Worm (Caenorhabditis elegans) whole organism, young adult: ENCODE results near the gene C05D9.9.

Source experiments
- B0035.1 ChIP-seq: sonication (generic microtip); optimal IDR thresholded peaks from 2 replicates; lab custom pipeline; 2016; ENCODE audit warnings: missing genetic modification characterization, mild to moderate bottlenecking, missing compliant biosample characterization, missing genotype, missing genetic modification reagents
- C17E4.6 ChIP-seq: fragments of 200-800 bp; sonication (Bioruptor generic); IDR thresholded peaks from 2 replicates; pipeline ENCODE4 v1.3.6; 2022; ENCODE audit warnings: missing genetic modification reagents, missing genetic modification characterization, missing compliant biosample characterization
- F22D6.2 ChIP-seq: sonication (generic microtip); optimal IDR thresholded peaks from 2 replicates; lab custom pipeline; 2016; ENCODE audit warnings: mild to moderate bottlenecking, missing genetic modification characterization, missing compliant biosample characterization
- F33H1.4 ChIP-seq: fragments of 200-800 bp; sonication (Bioruptor generic); IDR thresholded peaks from 2 replicates; pipeline ENCODE4 v1.3.6; 2022; ENCODE audit warnings: missing genetic modification reagents, missing genetic modification characterization, missing compliant biosample characterization
- F39B2.1 ChIP-seq: fragments of 200-800 bp; sonication (Bioruptor generic); IDR thresholded peaks from 2 replicates; pipeline ENCODE4 v1.3.6; 2022; ENCODE audit warnings: missing genetic modification reagents, missing genetic modification characterization, missing compliant biosample characterization
- K11D2.4 ChIP-seq: fragments of 200-800 bp; sonication (Bioruptor generic); IDR thresholded peaks from 2 replicates; pipeline ENCODE4 v1.3.6; 2022; ENCODE audit warnings: missing genetic modification reagents, missing genetic modification characterization, missing compliant biosample characterization
- T26A5.8 ChIP-seq: sonication (generic microtip); optimal IDR thresholded peaks from 2 replicates; lab custom pipeline; 2016; ENCODE audit warnings: missing genetic modification characterization, missing compliant biosample characterization
- akir-1 ChIP-seq: fragments of 200-800 bp; sonication (Bioruptor generic); optimal IDR thresholded peaks from 2 replicates; lab custom pipeline; 2018; ENCODE audit warnings: mild to moderate bottlenecking, missing genetic modification characterization, moderate library complexity, missing compliant biosample characterization
- atf-7 ChIP-seq: sonication (generic microtip); optimal IDR thresholded peaks from 2 replicates; lab custom pipeline; 2017; ENCODE audit warnings: mild to moderate bottlenecking, missing genetic modification characterization, missing compliant biosample characterization
- ccch-3 ChIP-seq: fragments of 200-800 bp; sonication (Bioruptor generic); optimal IDR thresholded peaks from 2 replicates; lab custom pipeline; 2018; ENCODE audit warnings: mild to moderate bottlenecking, missing genetic modification characterization, missing compliant biosample characterization
- ceh-40 ChIP-seq: fragments of 200-800 bp; sonication (Bioruptor generic); IDR thresholded peaks from 2 replicates; pipeline ENCODE4 v1.3.6; 2022; ENCODE audit warnings: missing genetic modification characterization, missing compliant biosample characterization
- ceh-91 ChIP-seq: fragments of 200-800 bp; sonication (Bioruptor generic); IDR thresholded peaks from 2 replicates; pipeline ENCODE4 v1.3.6; 2022; ENCODE audit warnings: missing genetic modification reagents, missing genetic modification characterization, missing compliant biosample characterization
- chd-7 ChIP-seq: sonication (generic microtip); optimal IDR thresholded peaks from 2 replicates; lab custom pipeline; 2016; ENCODE audit warnings: mild to moderate bottlenecking, missing genetic modification characterization, moderate library complexity, missing compliant biosample characterization
- efl-1 ChIP-seq: fragments of 150-350 bp; optimal IDR thresholded peaks from 2 replicates; lab custom pipeline; 2014; ENCODE audit warnings: missing biosample characterization, missing genetic modification reagents, missing genetic modification characterization
- egl-44 ChIP-seq: fragments of 200-800 bp; sonication (Bioruptor generic); IDR thresholded peaks from 2 replicates; pipeline ENCODE4 v1.3.6; 2022; ENCODE audit warnings: missing genetic modification reagents, missing genetic modification characterization, missing compliant biosample characterization
- egrh-3 ChIP-seq: fragments of 200-800 bp; sonication (Bioruptor generic); IDR thresholded peaks from 2 replicates; pipeline ENCODE4 v1.3.6; 2022; ENCODE audit warnings: missing genetic modification reagents, missing genetic modification characterization, missing compliant biosample characterization
- gei-17 ChIP-seq: fragments of 200-800 bp; sonication (Bioruptor generic); optimal IDR thresholded peaks from 2 replicates; lab custom pipeline; 2018; ENCODE audit warnings: mild to moderate bottlenecking, missing genetic modification characterization, missing compliant biosample characterization
- hmg-1.2 ChIP-seq: fragments of 200-800 bp; sonication (Bioruptor generic); IDR thresholded peaks from 2 replicates; pipeline ENCODE4 v1.3.6; 2022; ENCODE audit warnings: missing genetic modification reagents, missing genetic modification characterization, missing compliant biosample characterization
- hrde-1 ChIP-seq: sonication (generic microtip); optimal IDR thresholded peaks from 2 replicates; lab custom pipeline; 2016; ENCODE audit warnings: missing genetic modification characterization, mild to moderate bottlenecking, missing compliant biosample characterization, moderate library complexity, missing genotype, missing genetic modification reagents, borderline replicate concordance
- hsf-1 ChIP-seq: fragments of 200-800 bp; sonication (Bioruptor generic); IDR thresholded peaks from 2 replicates; pipeline ENCODE4 v1.3.6; 2022; ENCODE audit warnings: missing genetic modification reagents, missing genetic modification characterization, missing compliant biosample characterization
- lin-26 ChIP-seq: fragments of 200-800 bp; sonication (Bioruptor generic); IDR thresholded peaks from 2 replicates; pipeline ENCODE4 v1.3.6; 2022; ENCODE audit warnings: missing genetic modification reagents, missing genetic modification characterization, missing compliant biosample characterization
- lin-35 ChIP-seq, 3 experiments: fragments of 150-350 bp in 2 of 3; sonication (generic microtip) in 1 of 3; optimal IDR thresholded peaks; 2 replicates each; lab custom pipeline; 2014 to 2018; ENCODE audit warnings: missing biosample characterization in 3 of 3, missing genetic modification characterization in 3 of 3, missing genetic modification reagents in 3 of 3
- lin-40 ChIP-seq: sonication (generic microtip); optimal IDR thresholded peaks from 2 replicates; lab custom pipeline; 2016; ENCODE audit warnings: missing genetic modification characterization, mild to moderate bottlenecking, missing compliant biosample characterization, missing genotype, missing genetic modification reagents
- madf-10 ChIP-seq: sonication (generic microtip); optimal IDR thresholded peaks from 2 replicates; lab custom pipeline; 2016; ENCODE audit warnings: mild to moderate bottlenecking, missing genetic modification characterization, missing compliant biosample characterization
- madf-6 ChIP-seq: fragments of 200-800 bp; sonication (Bioruptor generic); IDR thresholded peaks from 2 replicates; pipeline ENCODE4 v1.3.6; 2022; ENCODE audit warnings: missing genetic modification reagents, missing genetic modification characterization, missing compliant biosample characterization
- mcd-1 ChIP-seq: fragments of 200-800 bp; sonication (Bioruptor generic); IDR thresholded peaks from 2 replicates; pipeline ENCODE4 v1.3.6; 2022; ENCODE audit warnings: missing genetic modification reagents, missing genetic modification characterization, missing compliant biosample characterization
- rpc-1 ChIP-seq, 2 experiments: fragments of 150-350 bp in 1 of 2; sonication (generic microtip) in 1 of 2; optimal IDR thresholded peaks; 2 replicates each; lab custom pipeline; 2014 to 2018; ENCODE audit warnings: missing biosample characterization in 1 of 2, missing genetic modification characterization in 1 of 2, missing genetic modification reagents in 1 of 2, missing genotype in 1 of 2
- snpc-1.1 ChIP-seq: sonication (generic microtip); optimal IDR thresholded peaks from 2 replicates; lab custom pipeline; 2017; ENCODE audit warnings: missing genetic modification characterization, mild to moderate bottlenecking, missing compliant biosample characterization, antibody characterized with exemption, moderate library complexity, missing genotype, missing genetic modification reagents; ENCODE audit not compliant: insufficient read depth
- snpc-1.3 ChIP-seq: sonication (generic microtip); optimal IDR thresholded peaks from 2 replicates; lab custom pipeline; 2017; ENCODE audit warnings: missing genetic modification characterization, mild to moderate bottlenecking, missing compliant biosample characterization, antibody characterized with exemption, moderate library complexity, missing genotype, missing genetic modification reagents; ENCODE audit not compliant: insufficient read depth
- somi-1 ChIP-seq: fragments of 200-800 bp; sonication (Bioruptor generic); optimal IDR thresholded peaks from 2 replicates; lab custom pipeline; 2018; ENCODE audit warnings: mild to moderate bottlenecking, missing genetic modification characterization, missing compliant biosample characterization
- tlf-1 ChIP-seq: fragments of 200-800 bp; sonication (Bioruptor generic); optimal IDR thresholded peaks from 2 replicates; lab custom pipeline; 2018; ENCODE audit warnings: mild to moderate bottlenecking, missing genetic modification characterization, missing compliant biosample characterization
- unc-130 ChIP-seq: sonication (generic microtip); optimal IDR thresholded peaks from 2 replicates; lab custom pipeline; 2016; ENCODE audit warnings: missing genetic modification reagents, missing genetic modification characterization, missing compliant biosample characterization
- xnd-1 ChIP-seq: sonication (generic microtip); optimal IDR thresholded peaks from 2 replicates; lab custom pipeline; 2016; ENCODE audit warnings: missing genotype, missing genetic modification reagents, missing genetic modification characterization, missing compliant biosample characterization
- ztf-18 ChIP-seq: sonication (generic microtip); optimal IDR thresholded peaks from 2 replicates; lab custom pipeline; 2016; ENCODE audit warnings: missing genotype, mild to moderate bottlenecking, missing genetic modification characterization, missing compliant biosample characterization
- ztf-26 ChIP-seq: sonication (generic microtip); optimal IDR thresholded peaks from 2 replicates; lab custom pipeline; 2017; ENCODE audit warnings: missing genetic modification characterization, missing compliant biosample characterization
- ztf-6 ChIP-seq: fragments of 200-800 bp; sonication (Bioruptor generic); IDR thresholded peaks from 2 replicates; pipeline ENCODE4 v1.3.6; 2022; ENCODE audit warnings: missing genetic modification reagents, missing genetic modification characterization, missing compliant biosample characterization

The C05D9.9 gene

DNA sequence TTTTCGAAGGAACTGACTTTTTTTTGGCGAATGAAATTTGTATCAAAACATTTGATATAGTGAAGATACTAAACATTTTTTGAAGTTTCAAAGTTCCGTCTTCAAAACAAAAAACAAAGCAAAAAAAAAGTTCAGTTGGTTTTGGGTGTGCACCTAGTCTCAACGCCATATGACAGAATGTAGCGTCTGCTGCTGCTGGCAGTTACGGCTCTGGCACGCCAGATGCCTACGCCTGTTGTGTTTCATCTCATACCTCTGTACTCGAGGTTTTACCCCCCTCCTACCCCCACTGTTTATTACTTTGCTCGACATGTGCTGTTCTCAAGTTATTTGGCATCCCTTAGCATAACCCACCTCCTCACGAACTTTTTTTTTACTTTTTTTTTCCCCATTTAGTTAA lies 13.3 kb downstream of the C05D9.9 start:
- TF ChIP-seq snpc-1.1 (no peak), chd-7 (tag; lab: Kevin White, UChicago) (no peak), C17E4.6 (GFP tag; lab: Robert Waterston, UW) (no peak), mcd-1 (GFP tag; lab: Robert Waterston, UW) (no peak), rpc-1 (optimal IDR thresholded peaks at IDR 0.05; lab: Kevin White, UChicago) (no peak), rpc-1 (tag; optimal IDR thresholded peaks at IDR 0.05; lab: Kevin White, UChicago) (no peak), snpc-1.3 (tag; lab: Kevin White, UChicago) (no peak), T26A5.8 (tag; lab: Kevin White, UChicago) (no peak), ceh-91 (GFP tag; lab: Robert Waterston, UW) (no peak), lin-35 (GFP tag; optimal IDR thresholded peaks at IDR 0.05; lab: Kevin White, UChicago) (no peak), madf-10 (tag; lab: Kevin White, UChicago) (no peak), ztf-26 (tag; lab: Kevin White, UChicago) (no peak), madf-6 (GFP tag; lab: Robert Waterston, UW) (no peak)

- no peak for TF ChIP-seq F22D6.2
- TF ChIP-seq atf-7 (tag; lab: Kevin White, UChicago) = no peak
- TF ChIP-seq somi-1 (GFP tag; lab: Kevin White, UChicago) = no peak
- TF ChIP-seq unc-130 (GFP tag; lab: Kevin White, UChicago) = no peak
- no peak for TF ChIP-seq ztf-6 (GFP tag; lab: Robert Waterston, UW)
- no peak for TF ChIP-seq lin-26 (GFP tag; lab: Robert Waterston, UW)
- no peak for TF ChIP-seq lin-40 (tag; lab: Kevin White, UChicago)
These were observed 15.2 kb downstream of the C05D9.9 start for ce11 chrX:1108874-1109273.

ce11 chrX:1107758-1108157 lies 16.3 kb downstream of the C05D9.9 start, which contains the start of gene C05D9.4:
Gene C05D9.4 (plus strand): TSS chrX:1108058.
- no peak for TF ChIP-seq atf-7 (tag; lab: Kevin White, UChicago)
- no peak for TF ChIP-seq ceh-40 (GFP tag; lab: Robert Waterston, UW)
- TF ChIP-seq efl-1 (GFP tag; lab: Kevin White, UChicago) = no peak
- no peak for TF ChIP-seq F33H1.4
- TF ChIP-seq egrh-3 = no peak
- TF ChIP-seq tlf-1 (GFP tag; lab: Kevin White, UChicago) = no peak
- no peak for TF ChIP-seq madf-6 (GFP tag; lab: Robert Waterston, UW)
- TF ChIP-seq akir-1 (GFP tag; lab: Kevin White, UChicago) = no peak
- no peak for TF ChIP-seq B0035.1 (tag; lab: Kevin White, UChicago)
- no peak for TF ChIP-seq ccch-3 (GFP tag; lab: Kevin White, UChicago)
- TF ChIP-seq K11D2.4 = no peak
- TF ChIP-seq gei-17 (GFP tag; lab: Kevin White, UChicago) = no peak
- TF ChIP-seq xnd-1 (tag; lab: Kevin White, UChicago) = no peak
- no peak for TF ChIP-seq F39B2.1
- no peak for TF ChIP-seq ztf-18 (tag; lab: Kevin White, UChicago)
- TF ChIP-seq egl-44 (GFP tag; lab: Robert Waterston, UW) = no peak
- no peak for TF ChIP-seq hsf-1 (GFP tag; lab: Robert Waterston, UW)

ce11 chrX:1103702-1104262 lies 20.3 kb downstream of the C05D9.9 start, which contains the start of gene ife-4:
Gene ife-4 (plus strand): TSS chrX:1104212.
- TF ChIP-seq hrde-1 (tag; lab: Kevin White, UChicago) = no peak
- TF ChIP-seq hmg-1.2 (GFP tag; lab: Robert Waterston, UW) = peak; percentile 44; the same call in 1 of the 2 replicates
- TF ChIP-seq, all 124 proteins: peak for 1
